Fruit fly (Drosophila melanogaster): ENCODE measurements around the gene CG12017.

The CG12017 gene

dm6 chr3L:3328771-3329170 lies 48.7 kb downstream of the CG12017 start, which contains the start of gene Strip:
Strip (minus strand) TSS chr3L:3328871.
- TF ChIP-seq Crg-1 (GFP tag; optimal IDR thresholded peaks at IDR 0.05) (no peak), cnc (optimal IDR thresholded peaks at IDR 0.05) (no peak), Mnt (GFP tag; optimal IDR thresholded peaks at IDR 0.05) (no peak), CG33017 (tag; optimal IDR thresholded peaks at IDR 0.05) (no peak), pad (GFP tag; optimal IDR thresholded peaks at IDR 0.05) (no peak), bab1 (GFP tag; optimal IDR thresholded peaks at IDR 0.05) (no peak), CG1620 (GFP tag; optimal IDR thresholded peaks at IDR 0.05) (no peak), tj (GFP tag; optimal IDR thresholded peaks at IDR 0.05) (no peak), toe (GFP tag; optimal IDR thresholded peaks at IDR 0.05) (no peak), CG11617 (GFP tag; optimal IDR thresholded peaks at IDR 0.05) (no peak), CG5204 (GFP tag; optimal IDR thresholded peaks at IDR 0.05) (no peak), Hr96 (GFP tag; optimal IDR thresholded peaks at IDR 0.05) (no peak)

dm6 chr3L:3329763-3330162 lies 49.7 kb downstream of the CG12017 start, which contains the start of gene CG14961:
CG14961 (plus strand) TSS chr3L:3330063.
- no peak for TF ChIP-seq CG7101 (tag; optimal IDR thresholded peaks at IDR 0.05)
- TF ChIP-seq toe (GFP tag; optimal IDR thresholded peaks at IDR 0.05) = no peak
- no peak for TF ChIP-seq Crg-1 (GFP tag; optimal IDR thresholded peaks at IDR 0.05)
- TF ChIP-seq CG12768 (GFP tag; optimal IDR thresholded peaks at IDR 0.05) = no peak
- no peak for TF ChIP-seq ovo (GFP tag; optimal IDR thresholded peaks at IDR 0.05)
- no peak for TF ChIP-seq tj (GFP tag; optimal IDR thresholded peaks at IDR 0.05)
- no peak for TF ChIP-seq CG7045 (GFP tag; optimal IDR thresholded peaks at IDR 0.05)

dm6 chr3L:3334784-3335183 lies 54.7 kb downstream of the CG12017 start, which contains the start of gene CG14969:
CG14969 (minus strand) TSS chr3L:3334978.
- TF ChIP-seq Clk (GFP tag; optimal IDR thresholded peaks at IDR 0.05) (no peak), cnc (optimal IDR thresholded peaks at IDR 0.05) (no peak), bab1 (GFP tag; optimal IDR thresholded peaks at IDR 0.05) (peak; percentile 80), Crg-1 (GFP tag; optimal IDR thresholded peaks at IDR 0.05) (no peak)

- TF ChIP-seq Crg-1 (GFP tag; optimal IDR thresholded peaks at IDR 0.05) = no peak
- no peak for TF ChIP-seq CG33017 (tag; optimal IDR thresholded peaks at IDR 0.05)
- no peak for TF ChIP-seq pad (GFP tag; optimal IDR thresholded peaks at IDR 0.05)
- TF ChIP-seq CG12768 (GFP tag; optimal IDR thresholded peaks at IDR 0.05) = no peak
- TF ChIP-seq bab1 (GFP tag; optimal IDR thresholded peaks at IDR 0.05) = no peak
- no peak for TF ChIP-seq CG11617 (GFP tag; optimal IDR thresholded peaks at IDR 0.05)
- no peak for TF ChIP-seq ovo (GFP tag; optimal IDR thresholded peaks at IDR 0.05)
- no peak for TF ChIP-seq Hr96 (GFP tag; optimal IDR thresholded peaks at IDR 0.05)
- no peak for TF ChIP-seq kay (GFP tag; ENCODE audit: borderline replicate concordance)
- no peak for TF ChIP-seq CG1620 (GFP tag; optimal IDR thresholded peaks at IDR 0.05)
- no peak for TF ChIP-seq tj (GFP tag; optimal IDR thresholded peaks at IDR 0.05)
Measured at dm6 chr3L:3335688-3336087, 55.6 kb downstream of the CG12017 start, which contains the start of gene Drsl1. Drsl1 (minus strand) TSS chr3L:3335788.

dm6 chr3L:3336368-3337164 lies 56.5 kb downstream of the CG12017 start, which contains the start of the genes Drsl6 and kst:
Drsl6 (minus strand) TSS chr3L:3336418.
kst (plus strand) TSS chr3L:3336860.
- TF ChIP-seq pad (GFP tag; optimal IDR thresholded peaks at IDR 0.05) (peak; percentile 3), Crg-1 (GFP tag; optimal IDR thresholded peaks at IDR 0.05) (no peak), CG14711 (tag; optimal IDR thresholded peaks at IDR 0.05) (peak; percentile 17), tj (GFP tag; optimal IDR thresholded peaks at IDR 0.05) (peak; percentile 65), bab1 (GFP tag; optimal IDR thresholded peaks at IDR 0.05) (peak; percentile 68), kay (GFP tag; ENCODE audit: borderline replicate concordance) (no peak), cic (GFP tag; optimal IDR thresholded peaks at IDR 0.05) (peak; percentile 42), Hr96 (GFP tag; optimal IDR thresholded peaks at IDR 0.05) (no peak), CG33017 (tag; optimal IDR thresholded peaks at IDR 0.05) (peak; percentile 49), ovo (GFP tag; optimal IDR thresholded peaks at IDR 0.05) (peak; percentile 31), Mnt (GFP tag; optimal IDR thresholded peaks at IDR 0.05) (peak; percentile 61), CG7101 (tag; optimal IDR thresholded peaks at IDR 0.05) (peak; percentile 29), CG12768 (GFP tag; optimal IDR thresholded peaks at IDR 0.05) (peak; percentile 58), CG1620 (GFP tag; optimal IDR thresholded peaks at IDR 0.05) (peak; percentile 3)

dm6 chr3L:3337345-3337928 lies 57.4 kb downstream of the CG12017 start:
- TF ChIP-seq CG12768 (GFP tag; optimal IDR thresholded peaks at IDR 0.05) = no peak
- TF ChIP-seq CG14711 (tag; optimal IDR thresholded peaks at IDR 0.05) = no peak
- no peak for TF ChIP-seq cnc (optimal IDR thresholded peaks at IDR 0.05)
- TF ChIP-seq Mnt (GFP tag; optimal IDR thresholded peaks at IDR 0.05) = no peak
- no peak for TF ChIP-seq kay (GFP tag; ENCODE audit: borderline replicate concordance)
- TF ChIP-seq toe (GFP tag; optimal IDR thresholded peaks at IDR 0.05) = no peak
- TF ChIP-seq Clk (GFP tag; optimal IDR thresholded peaks at IDR 0.05) = no peak
- no peak for TF ChIP-seq tj (GFP tag; optimal IDR thresholded peaks at IDR 0.05)
- no peak for TF ChIP-seq CG1620 (GFP tag; optimal IDR thresholded peaks at IDR 0.05)
- no peak for TF ChIP-seq CG11617 (GFP tag; optimal IDR thresholded peaks at IDR 0.05)
- TF ChIP-seq cic (GFP tag; optimal IDR thresholded peaks at IDR 0.05) = no peak
- no peak for TF ChIP-seq Hr96 (GFP tag; optimal IDR thresholded peaks at IDR 0.05)
- no peak for TF ChIP-seq CG7101 (tag; optimal IDR thresholded peaks at IDR 0.05)
- no peak for TF ChIP-seq pad (GFP tag; optimal IDR thresholded peaks at IDR 0.05)
- no peak for TF ChIP-seq CG33017 (tag; optimal IDR thresholded peaks at IDR 0.05)
- no peak for TF ChIP-seq ovo (GFP tag; optimal IDR thresholded peaks at IDR 0.05)
- TF ChIP-seq CG5204 (GFP tag; optimal IDR thresholded peaks at IDR 0.05) = no peak
- no peak for TF ChIP-seq CG7045 (GFP tag; optimal IDR thresholded peaks at IDR 0.05)
